Fruit fly (Drosophila melanogaster) whole organism, embryonic: Measurements from ENCODE around the gene Pex16.

Experiments used
- Asciz ChIP-seq: fragments of 200-800 bp; sonication (Bioruptor generic); optimal IDR thresholded peaks from 2 replicates; lab custom pipeline; 2017; ENCODE audit warnings: missing biosample characterization, mild to moderate bottlenecking, missing genetic modification characterization, missing genetic modification reagents
- BEAF-32 ChIP-seq: fragments of 200-800 bp; sonication (Bioruptor generic); optimal IDR thresholded peaks from 3 replicates; lab custom pipeline; 2017; ENCODE audit warnings: missing biosample characterization, missing genetic modification characterization, mild to moderate bottlenecking, moderate library complexity, missing genetic modification reagents
- CG10267 ChIP-seq: fragments of 200-800 bp; sonication (Bioruptor generic); optimal IDR thresholded peaks from 2 replicates; lab custom pipeline; 2018; ENCODE audit warnings: missing biosample characterization, mild to moderate bottlenecking, missing genetic modification characterization, moderate library complexity
- CG11504 ChIP-seq: fragments of 200-800 bp; sonication (Bioruptor generic); optimal IDR thresholded peaks from 3 replicates; lab custom pipeline; 2019; ENCODE audit warnings: missing biosample characterization, mild to moderate bottlenecking, missing genetic modification characterization, moderate library complexity
- CG12071 ChIP-seq: fragments of 200-800 bp; sonication (Bioruptor generic); optimal IDR thresholded peaks from 3 replicates; lab custom pipeline; 2018; ENCODE audit warnings: missing biosample characterization, mild to moderate bottlenecking, missing genetic modification characterization
- CG12942 ChIP-seq: fragments of 200-800 bp; sonication (Bioruptor generic); optimal IDR thresholded peaks from 3 replicates; lab custom pipeline; 2016; ENCODE audit warnings: missing biosample characterization, missing genetic modification characterization
- CG13296 ChIP-seq: fragments of 200-800 bp; sonication (Bioruptor generic); optimal IDR thresholded peaks from 3 replicates; lab custom pipeline; 2018; ENCODE audit warnings: missing biosample characterization, mild to moderate bottlenecking, missing genetic modification characterization
- CG1603 ChIP-seq: fragments of 200-800 bp; sonication (Bioruptor generic); optimal IDR thresholded peaks from 2 replicates; lab custom pipeline; 2019; ENCODE audit warnings: missing biosample characterization, mild to moderate bottlenecking, missing genetic modification characterization, moderate library complexity
- CG16815 ChIP-seq: fragments of 200-800 bp; sonication (Bioruptor generic); optimal IDR thresholded peaks from 3 replicates; lab custom pipeline; 2017; ENCODE audit warnings: missing biosample characterization, mild to moderate bottlenecking, missing genetic modification characterization
- CG18619 ChIP-seq: fragments of 200-800 bp; sonication (Bioruptor generic); optimal IDR thresholded peaks from 3 replicates; lab custom pipeline; 2017; ENCODE audit warnings: missing biosample characterization, mild to moderate bottlenecking, missing genetic modification characterization
- CG3065 ChIP-seq: fragments of 200-800 bp; sonication (Bioruptor generic); optimal IDR thresholded peaks from 2 replicates; lab custom pipeline; 2016; ENCODE audit warnings: missing biosample characterization, missing genetic modification characterization
- CG3163 ChIP-seq: fragments of 200-800 bp; sonication (Bioruptor generic); optimal IDR thresholded peaks from 3 replicates; lab custom pipeline; 2016; ENCODE audit warnings: missing biosample characterization, missing genetic modification characterization
- CG7372 ChIP-seq: fragments of 200-800 bp; sonication (Bioruptor generic); IDR thresholded peaks from 2 replicates; pipeline ENCODE4 v1.3.6; 2022; ENCODE audit warnings: missing biosample characterization, missing genetic modification characterization
- CG8089 ChIP-seq: fragments of 200-800 bp; sonication (Bioruptor generic); optimal IDR thresholded peaks from 3 replicates; lab custom pipeline; 2016; ENCODE audit warnings: missing biosample characterization, missing genetic modification characterization
- CG8290 ChIP-seq, 3 experiments: fragments of 200-800 bp; sonication (Bioruptor generic); optimal IDR thresholded peaks; 2 replicates each; lab custom pipeline; 2016 to 2019; ENCODE audit warnings: missing biosample characterization in 3 of 3, missing genetic modification characterization in 3 of 3, mild to moderate bottlenecking in 2 of 3, moderate library complexity in 1 of 3
- CG8388 ChIP-seq: fragments of 200-800 bp; sonication (Bioruptor generic); optimal IDR thresholded peaks from 2 replicates; lab custom pipeline; 2019; ENCODE audit warnings: missing biosample characterization, mild to moderate bottlenecking, missing genetic modification characterization, moderate library complexity
- CG9215 ChIP-seq: fragments of 200-800 bp; sonication (Bioruptor generic); IDR thresholded peaks from 2 replicates; pipeline ENCODE4 v1.3.6; 2022; ENCODE audit warnings: missing biosample characterization, missing genetic modification characterization
- CG9609 ChIP-seq: fragments of 200-800 bp; sonication (Bioruptor generic); optimal IDR thresholded peaks from 3 replicates; lab custom pipeline; 2016; ENCODE audit warnings: missing biosample characterization, missing genetic modification characterization
- CTCF ChIP-seq: fragments of 200-800 bp; sonication (Bioruptor generic); optimal IDR thresholded peaks from 2 replicates; lab custom pipeline; 2017; ENCODE audit warnings: missing biosample characterization, mild to moderate bottlenecking, missing genetic modification characterization, moderate library complexity
- Camta ChIP-seq: fragments of 200-800 bp; sonication (Bioruptor generic); optimal IDR thresholded peaks from 2 replicates; lab custom pipeline; 2016; ENCODE audit warnings: missing biosample characterization, missing genetic modification characterization
- Dip3 ChIP-seq: fragments of 200-800 bp; sonication (Bioruptor generic); optimal IDR thresholded peaks from 3 replicates; lab custom pipeline; 2016; ENCODE audit warnings: missing biosample characterization, missing genetic modification characterization
- Dll ChIP-seq: fragments of 200-800 bp; sonication (Bioruptor generic); IDR thresholded peaks from 4 replicates; pipeline ENCODE4 v1.3.6; 2022; ENCODE audit warnings: missing biosample characterization, missing genetic modification characterization; ENCODE audit not compliant: partially characterized antibody
- Dref ChIP-seq: fragments of 200-800 bp; sonication (Bioruptor generic); IDR thresholded peaks from 2 replicates; pipeline ENCODE4 v1.3.6; 2022; ENCODE audit warnings: missing biosample characterization, missing genetic modification characterization
- Ets97D ChIP-seq: fragments of 200-800 bp; sonication (Bioruptor generic); optimal IDR thresholded peaks from 3 replicates; lab custom pipeline; 2016; ENCODE audit warnings: missing biosample characterization, missing genetic modification characterization
- Gsc ChIP-seq: fragments of 200-800 bp; sonication (Bioruptor generic); IDR thresholded peaks from 2 replicates; pipeline ENCODE4 v1.3.6; 2022; ENCODE audit warnings: missing biosample characterization, missing genetic modification characterization
- Lpt ChIP-seq: fragments of >200 bp; optimal IDR thresholded peaks from 2 replicates; lab custom pipeline; 2018; ENCODE audit warnings: missing biosample characterization, missing genetic modification characterization
- Oli ChIP-seq: fragments of 200-800 bp; sonication (Bioruptor generic); optimal IDR thresholded peaks from 2 replicates; lab custom pipeline; 2018; ENCODE audit warnings: missing biosample characterization, mild to moderate bottlenecking, missing genetic modification characterization, moderate library complexity
- Side ChIP-seq: fragments of 200-800 bp; sonication (Bioruptor generic); optimal IDR thresholded peaks from 2 replicates; lab custom pipeline; 2016; ENCODE audit warnings: missing biosample characterization, missing genetic modification characterization
- Six4 ChIP-seq: fragments of 200-800 bp; sonication (Bioruptor generic); optimal IDR thresholded peaks from 2 replicates; lab custom pipeline; 2016; ENCODE audit warnings: missing biosample characterization, missing genetic modification characterization
- abd-A ChIP-seq: fragments of 200-800 bp; sonication (Bioruptor generic); optimal IDR thresholded peaks from 3 replicates; lab custom pipeline; 2019; ENCODE audit warnings: missing biosample characterization, mild to moderate bottlenecking, missing genetic modification characterization, moderate library complexity
- ac ChIP-seq: fragments of 200-800 bp; sonication (Bioruptor generic); optimal IDR thresholded peaks from 3 replicates; lab custom pipeline; 2017; ENCODE audit warnings: missing biosample characterization, mild to moderate bottlenecking, missing genetic modification characterization
- caup ChIP-seq: fragments of 200-800 bp; sonication (Bioruptor generic); optimal IDR thresholded peaks from 3 replicates; lab custom pipeline; 2017; ENCODE audit warnings: missing biosample characterization, mild to moderate bottlenecking, missing genetic modification characterization, moderate library complexity; ENCODE audit not compliant: severe bottlenecking
- ewg ChIP-seq: fragments of 200-800 bp; sonication (Bioruptor generic); optimal IDR thresholded peaks from 3 replicates; lab custom pipeline; 2017; ENCODE audit warnings: mild to moderate bottlenecking, missing biosample characterization, missing genetic modification reagents, missing genetic modification characterization
- gce ChIP-seq: fragments of 200-800 bp; sonication (Bioruptor generic); IDR thresholded peaks from 3 replicates; pipeline ENCODE4 v1.3.6; 2022; ENCODE audit warnings: missing biosample characterization, missing genetic modification characterization
- gcm ChIP-seq: fragments of 200-800 bp; sonication (Bioruptor generic); optimal IDR thresholded peaks from 2 replicates; lab custom pipeline; 2019; ENCODE audit warnings: missing biosample characterization, mild to moderate bottlenecking, missing genetic modification characterization, moderate library complexity
- hkb ChIP-seq, 2 experiments: fragments of 200-800 bp in 1 of 2; fragments of >200 bp in 1 of 2; sonication (Bioruptor generic) in 1 of 2; IDR thresholded peaks in 1 of 2; optimal IDR thresholded peaks in 1 of 2; 2 replicates each; pipeline versions ENCODE4 v1.3.6 to Lab custom; 2017 to 2022; ENCODE audit warnings: missing biosample characterization in 1 of 2, missing genetic modification characterization in 1 of 2
- jumu ChIP-seq: fragments of 200-800 bp; sonication (Bioruptor generic); optimal IDR thresholded peaks from 3 replicates; lab custom pipeline; 2016; ENCODE audit warnings: missing biosample characterization, missing genetic modification characterization
- klu ChIP-seq: fragments of 200-800 bp; sonication (Bioruptor generic); IDR thresholded peaks from 2 replicates; pipeline ENCODE4 v1.3.6; 2022; ENCODE audit warnings: missing biosample characterization, missing genetic modification characterization
- lbe ChIP-seq: fragments of 200-800 bp; sonication (Bioruptor generic); optimal IDR thresholded peaks from 2 replicates; lab custom pipeline; 2016; ENCODE audit warnings: missing biosample characterization, mild to moderate bottlenecking, missing genetic modification characterization
- lilli ChIP-seq: fragments of 200-800 bp; sonication (Bioruptor generic); optimal IDR thresholded peaks from 3 replicates; lab custom pipeline; 2016; ENCODE audit warnings: missing biosample characterization, missing genetic modification characterization
- mld ChIP-seq: fragments of 200-800 bp; sonication (Bioruptor generic); IDR thresholded peaks from 3 replicates; pipeline ENCODE4 v1.3.6; 2022; ENCODE audit warnings: missing biosample characterization, missing genetic modification characterization; ENCODE audit not compliant: partially characterized antibody
- nmo ChIP-seq: fragments of 200-800 bp; sonication (Bioruptor generic); optimal IDR thresholded peaks from 2 replicates; lab custom pipeline; 2018; ENCODE audit warnings: missing biosample characterization, mild to moderate bottlenecking, missing genetic modification characterization, moderate library complexity
- pb ChIP-seq: fragments of 200-800 bp; sonication (Bioruptor generic); optimal IDR thresholded peaks from 3 replicates; lab custom pipeline; 2016; ENCODE audit warnings: missing biosample characterization, missing genetic modification characterization
- phol ChIP-seq: fragments of 200-800 bp; sonication (Bioruptor generic); optimal IDR thresholded peaks from 3 replicates; lab custom pipeline; 2018; ENCODE audit warnings: missing biosample characterization, mild to moderate bottlenecking, missing genetic modification characterization, moderate library complexity
- ranshi ChIP-seq: fragments of 200-800 bp; sonication (Bioruptor generic); IDR thresholded peaks from 2 replicates; pipeline ENCODE4 v1.3.6; 2022; ENCODE audit warnings: missing biosample characterization, missing genetic modification characterization
- shn ChIP-seq: fragments of 200-800 bp; sonication (Bioruptor generic); optimal IDR thresholded peaks from 3 replicates; lab custom pipeline; 2016; ENCODE audit warnings: missing biosample characterization, missing genetic modification characterization
- slbo ChIP-seq: fragments of 200-800 bp; sonication (Bioruptor generic); IDR thresholded peaks from 2 replicates; pipeline ENCODE4 v1.3.6; 2022; ENCODE audit warnings: missing biosample characterization, missing genetic modification characterization
- sr ChIP-seq: fragments of 200-800 bp; sonication (Bioruptor generic); IDR thresholded peaks from 3 replicates; pipeline ENCODE4 v1.3.6; 2022; ENCODE audit warnings: missing biosample characterization, missing genetic modification characterization
- zen2 ChIP-seq: fragments of 200-800 bp; sonication (Bioruptor generic); IDR thresholded peaks from 3 replicates; pipeline ENCODE4 v1.3.6; 2022; ENCODE audit warnings: missing biosample characterization, missing genetic modification characterization; ENCODE audit not compliant: partially characterized antibody

Gene Pex16

DNA sequence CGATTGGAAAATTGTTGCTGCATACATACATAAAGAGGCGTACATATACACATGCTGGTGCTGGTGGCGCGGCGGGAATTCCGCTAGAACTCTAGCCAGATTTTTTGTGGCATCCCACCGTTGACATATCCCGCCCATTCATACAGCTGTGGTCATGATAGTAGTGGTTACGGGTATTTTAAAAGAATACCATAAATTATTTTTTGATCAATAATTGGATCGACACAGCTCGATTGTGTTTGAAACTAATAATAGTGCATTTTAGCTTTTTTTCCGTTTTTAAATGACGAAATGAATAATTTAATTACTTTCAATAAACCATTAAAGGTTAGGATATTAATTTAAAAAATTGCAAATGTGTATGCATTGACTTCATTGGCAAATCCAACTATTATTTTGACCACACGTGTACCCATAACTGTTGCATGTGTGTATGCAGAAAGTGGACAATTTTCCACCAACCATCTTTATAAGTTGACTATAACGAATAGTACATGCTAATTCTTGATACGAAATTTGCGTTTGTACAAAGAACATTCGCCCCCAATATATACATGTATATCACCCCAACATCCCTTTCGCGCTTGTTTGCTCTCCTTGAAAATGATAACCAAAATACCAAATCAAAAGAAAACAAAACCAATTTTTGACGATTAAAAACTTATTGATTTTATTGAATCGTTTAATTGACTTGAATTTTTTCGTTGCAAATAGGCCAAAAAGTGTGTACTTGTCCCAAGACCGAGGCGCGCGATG, 6.0 kb downstream of the Pex16 start (continued):
- TF ChIP-seq CG7372 (peak; percentile 55; the same call in 1 of the 2 replicates), Asciz (GFP tag; lab: Kevin White, UChicago) (peak; percentile 76), CG13296 (peak; percentile 60), Ets97D (GFP tag; lab: Kevin White, UChicago) (peak; percentile 24), ewg (GFP tag; lab: Kevin White, UChicago) (peak; percentile 60), CG3163 (peak; percentile 35), ac (GFP tag; lab: Kevin White, UChicago) (no peak), mld (no peak), Six4 (GFP tag; lab: Kevin White, UChicago) (peak; percentile 58), Dll (GFP tag; lab: Robert Waterston, UW) (no peak), Dref (no peak), CG9609 (GFP tag; lab: Kevin White, UChicago) (peak; percentile 58), CG12942 (GFP tag; lab: Kevin White, UChicago) (peak; percentile 64), CG16815 (GFP tag; lab: Kevin White, UChicago) (peak; percentile 40), klu (GFP tag; lab: Robert Waterston, UW) (peak; percentile 53; the same call in 1 of the 2 replicates), ranshi (GFP tag; lab: Robert Waterston, UW) (peak; percentile 81), Oli (tag; lab: Kevin White, UChicago) (peak; percentile 76), CG8388 (GFP tag; lab: Kevin White, UChicago) (peak; percentile 81), CG3065 (peak; percentile 82), CG8290 (GFP tag; optimal IDR thresholded peaks at IDR 0.05; lab: Kevin White, UChicago) (peak; percentile 45), CG8290 (tag; optimal IDR thresholded peaks at IDR 0.05; lab: Kevin White, UChicago) (peak; percentile 5 to 86), jumu (GFP tag; lab: Kevin White, UChicago) (peak; percentile 67), sr (GFP tag; lab: Robert Waterston, UW) (no peak), Side (GFP tag; lab: Kevin White, UChicago) (peak; percentile 49), CG9215 (peak; percentile 59), slbo (GFP tag; lab: Robert Waterston, UW) (peak; percentile 75), pb (GFP tag; lab: Kevin White, UChicago) (peak; percentile 70), shn (peak; percentile 41), gcm (GFP tag; lab: Kevin White, UChicago) (peak; percentile 67), nmo (GFP tag; lab: Kevin White, UChicago) (peak; percentile 80), CG11504 (tag; lab: Kevin White, UChicago) (peak; percentile 83), CTCF (peak; percentile 14), BEAF-32 (no peak), Camta (GFP tag; lab: Kevin White, UChicago) (peak; percentile 27), zen2 (GFP tag; lab: Robert Waterston, UW) (no peak), CG18619 (GFP tag; lab: Kevin White, UChicago) (peak; percentile 74), abd-A (no peak), Lpt (no peak), CG1603 (tag; lab: Kevin White, UChicago) (peak; percentile 86), CG10267 (tag; lab: Kevin White, UChicago) (peak; percentile 76), phol (tag; lab: Kevin White, UChicago) (no peak), gce (peak; percentile 77), CG8089 (GFP tag; lab: Kevin White, UChicago) (peak; percentile 1), hkb (optimal IDR thresholded peaks at IDR 0.05; lab: Kevin White, UChicago) (no peak), hkb (GFP tag; IDR thresholded peaks at IDR 0.05; lab: Robert Waterston, UW) (peak; percentile 94), caup (GFP tag; lab: Kevin White, UChicago) (peak; percentile 84), lilli (GFP tag; lab: Kevin White, UChicago) (peak; percentile 84), Gsc (GFP tag; lab: Robert Waterston, UW) (no peak), CG12071 (GFP tag; lab: Kevin White, UChicago) (peak; percentile 85), Dip3 (peak; percentile 67), lbe (GFP tag; lab: Kevin White, UChicago) (peak; percentile 49)
